Worm (Caenorhabditis elegans) whole organism, L2 larva: ENCODE results near the gene ubh-3.

Experiments
- F13H6.1 ChIP-seq: sonication (generic microtip); optimal IDR thresholded peaks from 2 replicates; lab custom pipeline; 2016; ENCODE audit warnings: missing genetic modification characterization, missing compliant biosample characterization
- R02D3.7 ChIP-seq: fragments of 150-350 bp; optimal IDR thresholded peaks from 2 replicates; lab custom pipeline; 2014; ENCODE audit warnings: missing biosample characterization, missing genetic modification characterization
- Y55F3AM.14 ChIP-seq: fragments of 200-800 bp; sonication (Bioruptor generic); optimal IDR thresholded peaks from 2 replicates; lab custom pipeline; 2018; ENCODE audit warnings: mild to moderate bottlenecking, missing genetic modification characterization, missing compliant biosample characterization
- ZK546.5 ChIP-seq: sonication (generic microtip); optimal IDR thresholded peaks from 2 replicates; lab custom pipeline; 2017; ENCODE audit warnings: missing biosample characterization, missing genetic modification characterization
- aly-2 ChIP-seq: fragments of 150-350 bp; optimal IDR thresholded peaks from 2 replicates; lab custom pipeline; 2014; ENCODE audit warnings: missing biosample characterization, missing genetic modification characterization
- ama-1 ChIP-seq: fragments of 150-350 bp; optimal IDR thresholded peaks from 2 replicates; lab custom pipeline; 2018; ENCODE audit warnings: inconsistent platforms
- blmp-1 ChIP-seq: sonication (generic microtip); optimal IDR thresholded peaks from 2 replicates; lab custom pipeline; 2017; ENCODE audit warnings: missing genetic modification characterization, mild to moderate bottlenecking, missing compliant biosample characterization, antibody characterized with exemption, moderate library complexity; ENCODE audit not compliant: insufficient read depth
- ceh-16 ChIP-seq: fragments of 150-350 bp; optimal IDR thresholded peaks from 2 replicates; lab custom pipeline; 2014; ENCODE audit warnings: missing biosample characterization, missing genetic modification characterization
- ceh-82 ChIP-seq: fragments of 150-350 bp; optimal IDR thresholded peaks from 2 replicates; lab custom pipeline; 2014; ENCODE audit warnings: missing biosample characterization, missing genetic modification characterization
- dmd-4 ChIP-seq: sonication (generic microtip); optimal IDR thresholded peaks from 2 replicates; lab custom pipeline; 2017; ENCODE audit warnings: missing biosample characterization, missing genetic modification characterization
- egl-27 ChIP-seq: sonication (generic microtip); optimal IDR thresholded peaks from 3 replicates; lab custom pipeline; 2017; ENCODE audit warnings: missing biosample characterization, missing genetic modification reagents, missing genetic modification characterization
- elt-1 ChIP-seq: fragments of 150-350 bp; optimal IDR thresholded peaks from 2 replicates; lab custom pipeline; 2014; ENCODE audit warnings: missing biosample characterization, missing genetic modification characterization
- fos-1 ChIP-seq: fragments of 150-350 bp; optimal IDR thresholded peaks from 2 replicates; lab custom pipeline; 2014; ENCODE audit warnings: missing biosample characterization, missing genetic modification characterization
- lin-11 ChIP-seq: fragments of 150-350 bp; sonication (generic microtip); optimal IDR thresholded peaks from 2 replicates; lab custom pipeline; 2014; ENCODE audit warnings: missing biosample characterization, missing genetic modification characterization, inconsistent platforms, mixed read lengths
- lin-39 ChIP-seq: fragments of 150-350 bp; optimal IDR thresholded peaks from 2 replicates; lab custom pipeline; 2014; ENCODE audit warnings: missing biosample characterization, missing genetic modification reagents, missing genetic modification characterization
- mab-5 ChIP-seq: fragments of 150-350 bp; optimal IDR thresholded peaks from 2 replicates; lab custom pipeline; 2014; ENCODE audit warnings: missing biosample characterization, missing genetic modification characterization
- mbf-1 ChIP-seq: sonication (generic microtip); optimal IDR thresholded peaks from 2 replicates; lab custom pipeline; 2017; ENCODE audit warnings: missing biosample characterization, missing genetic modification characterization
- mdl-1 ChIP-seq, 2 experiments: fragments of 150-350 bp in 1 of 2; sonication (generic microtip) in 1 of 2; optimal IDR thresholded peaks; 2 replicates each; lab custom pipeline; 2017; ENCODE audit warnings: missing biosample characterization in 2 of 2, missing genetic modification characterization in 2 of 2
- nhr-10 ChIP-seq: sonication (generic microtip); optimal IDR thresholded peaks from 2 replicates; lab custom pipeline; 2017; ENCODE audit warnings: missing biosample characterization, missing genetic modification characterization
- nhr-12 ChIP-seq: fragments of 150-350 bp; optimal IDR thresholded peaks from 2 replicates; lab custom pipeline; 2014; ENCODE audit warnings: missing biosample characterization, missing genetic modification characterization
- nhr-129 ChIP-seq: fragments of 150-350 bp; optimal IDR thresholded peaks from 2 replicates; lab custom pipeline; 2014; ENCODE audit warnings: missing biosample characterization, missing genetic modification characterization
- nhr-21 ChIP-seq: fragments of 150-350 bp; optimal IDR thresholded peaks from 2 replicates; lab custom pipeline; 2014; ENCODE audit warnings: missing biosample characterization, missing genetic modification characterization
- nhr-23 ChIP-seq: fragments of 150-350 bp; optimal IDR thresholded peaks from 2 replicates; lab custom pipeline; 2014; ENCODE audit warnings: missing biosample characterization, missing genetic modification reagents, missing genetic modification characterization
- nhr-237 ChIP-seq: fragments of 150-350 bp; optimal IDR thresholded peaks from 2 replicates; lab custom pipeline; 2014; ENCODE audit warnings: missing biosample characterization, missing genetic modification characterization
- nhr-25 ChIP-seq: fragments of 150-350 bp; sonication (generic microtip); optimal IDR thresholded peaks from 3 replicates; lab custom pipeline; 2014; ENCODE audit warnings: missing biosample characterization, missing genetic modification characterization
- peb-1 ChIP-seq: fragments of 150-350 bp; optimal IDR thresholded peaks from 2 replicates; lab custom pipeline; 2014; ENCODE audit warnings: missing biosample characterization, missing genetic modification characterization
- sem-4 ChIP-seq: fragments of 150-350 bp; optimal IDR thresholded peaks from 2 replicates; lab custom pipeline; 2014; ENCODE audit warnings: missing biosample characterization, missing genetic modification reagents, missing genetic modification characterization
- sma-3 ChIP-seq: sonication (generic microtip); optimal IDR thresholded peaks from 2 replicates; lab custom pipeline; 2016; ENCODE audit warnings: missing genetic modification reagents, missing genetic modification characterization, missing compliant biosample characterization
- sma-9 ChIP-seq, 2 experiments: fragments of 150-350 bp in 1 of 2; sonication (generic microtip) in 1 of 2; optimal IDR thresholded peaks; 2 replicates each; lab custom pipeline; 2014 to 2016; ENCODE audit warnings: missing genetic modification characterization in 2 of 2, mild to moderate bottlenecking in 1 of 2, missing biosample characterization in 1 of 2, missing compliant biosample characterization in 1 of 2, missing genetic modification reagents in 1 of 2, moderate library complexity in 1 of 2
- snpc-4 ChIP-seq: fragments of 150-350 bp; optimal IDR thresholded peaks from 2 replicates; lab custom pipeline; 2014; ENCODE audit warnings: missing biosample characterization, missing genetic modification characterization
- unc-39 ChIP-seq: fragments of 150-350 bp; optimal IDR thresholded peaks from 2 replicates; lab custom pipeline; 2014; ENCODE audit warnings: missing biosample characterization, missing genetic modification characterization
- zag-1 ChIP-seq: fragments of 150-350 bp; optimal IDR thresholded peaks from 2 replicates; lab custom pipeline; 2014; ENCODE audit warnings: missing biosample characterization, missing genetic modification characterization
- ztf-11 ChIP-seq: sonication (generic microtip); optimal IDR thresholded peaks from 2 replicates; lab custom pipeline; 2017; ENCODE audit warnings: missing biosample characterization, missing genetic modification characterization
- ztf-4 ChIP-seq: fragments of 150-350 bp; optimal IDR thresholded peaks from 2 replicates; lab custom pipeline; 2014; ENCODE audit warnings: missing biosample characterization, missing genetic modification characterization

ubh-3 gene

DNA sequence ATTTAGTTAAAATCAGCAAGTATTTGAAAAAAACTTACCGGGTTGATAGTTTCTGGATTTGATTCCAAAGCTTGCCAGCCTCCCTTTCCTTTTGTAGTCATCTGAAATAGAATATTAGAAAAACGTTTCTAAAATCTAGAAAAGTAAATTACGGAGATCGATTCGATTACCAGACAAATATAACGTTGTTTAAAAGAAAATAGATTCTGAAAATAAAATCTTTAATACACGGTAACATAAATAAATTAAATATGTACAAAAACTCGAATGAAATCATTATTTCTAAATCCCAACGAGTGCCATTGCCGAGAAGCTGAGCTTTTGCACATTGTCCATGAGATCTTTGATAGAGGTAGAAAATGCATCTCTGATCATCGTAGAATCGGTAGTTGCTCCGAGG, at the start of gene ubh-3:
Gene ubh-3 (minus strand): TSS at position 101 of the 400 bp plus-strand sequence.
- TF ChIP-seq fos-1 (tag; lab: Kevin White, UChicago) (no peak), sma-9 (GFP tag; optimal IDR thresholded peaks at IDR 0.05; lab: Kevin White, UChicago) (no peak), sma-9 (tag; optimal IDR thresholded peaks at IDR 0.05; lab: Kevin White, UChicago) (no peak), dmd-4 (tag; lab: Kevin White, UChicago) (no peak), sem-4 (tag; lab: Kevin White, UChicago) (no peak), elt-1 (tag; lab: Kevin White, UChicago) (no peak), lin-11 (tag; lab: Kevin White, UChicago) (no peak), ZK546.5 (tag; lab: Kevin White, UChicago) (no peak), lin-39 (tag; lab: Kevin White, UChicago) (no peak), mab-5 (tag; lab: Kevin White, UChicago) (no peak)

DNA sequence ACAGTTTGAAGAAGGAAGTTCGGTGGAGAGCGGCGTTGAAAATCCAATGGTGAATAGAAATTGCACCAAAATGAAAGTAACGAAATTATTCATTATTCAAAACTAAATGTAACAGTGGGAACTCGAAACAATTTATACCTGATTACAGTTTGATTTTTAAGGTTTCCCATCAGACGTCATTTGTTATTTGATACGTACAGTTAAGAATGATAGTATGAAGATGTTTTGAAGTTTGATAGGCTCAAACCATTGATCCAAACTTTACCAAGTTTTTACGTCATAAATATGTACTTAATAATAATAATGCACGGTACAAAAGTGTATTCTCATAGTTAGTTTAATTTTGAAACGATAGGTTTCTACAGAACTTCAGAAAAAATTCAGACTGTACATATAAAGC, 49.5 kb upstream of the ubh-3 start, which contains the start of gene spp-20:
Gene spp-20 (minus strand): TSS at position 101 of the 400 bp plus-strand sequence.
- TF ChIP-seq nhr-25 (no peak), mdl-1 (tag; optimal IDR thresholded peaks at IDR 0.05; lab: Kevin White, UChicago) (no peak), ceh-16 (tag; lab: Kevin White, UChicago) (no peak), nhr-129 (no peak), ztf-4 (no peak)

DNA sequence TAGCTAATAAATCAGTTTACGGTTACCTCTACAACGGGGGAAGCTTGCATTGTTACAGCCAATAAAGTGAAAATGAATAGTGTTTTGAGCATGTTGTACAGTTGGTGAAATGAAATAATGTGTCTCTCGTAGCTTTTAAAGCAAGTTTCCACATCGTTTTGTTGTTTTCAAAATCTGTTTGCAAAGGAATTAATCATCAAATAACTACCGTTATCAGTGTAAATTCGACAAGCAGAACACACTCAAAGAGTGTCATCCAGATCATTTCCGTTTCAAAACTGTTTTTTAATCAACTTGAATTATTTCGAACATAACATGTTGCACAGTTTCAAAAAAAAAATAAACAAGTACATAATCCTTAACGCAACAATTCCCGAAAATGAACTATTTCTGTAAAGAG, 48.4 kb upstream of the ubh-3 start, which contains the start of gene spp-27:
Gene spp-27 (minus strand): TSS at position 101 of the 400 bp plus-strand sequence.
- TF ChIP-seq mdl-1 (tag; optimal IDR thresholded peaks at IDR 0.05; lab: Kevin White, UChicago) (no peak), unc-39 (tag; lab: Kevin White, UChicago) (no peak), nhr-12 (tag; lab: Kevin White, UChicago) (no peak), nhr-237 (tag; lab: Kevin White, UChicago) (no peak), ceh-16 (tag; lab: Kevin White, UChicago) (no peak), zag-1 (tag; lab: Kevin White, UChicago) (no peak), aly-2 (tag; lab: Kevin White, UChicago) (no peak), fos-1 (tag; lab: Kevin White, UChicago) (no peak), sma-9 (GFP tag; optimal IDR thresholded peaks at IDR 0.05; lab: Kevin White, UChicago) (no peak), sma-9 (tag; optimal IDR thresholded peaks at IDR 0.05; lab: Kevin White, UChicago) (no peak), ceh-82 (tag; lab: Kevin White, UChicago) (no peak), peb-1 (tag; lab: Kevin White, UChicago) (no peak), ZK546.5 (tag; lab: Kevin White, UChicago) (no peak), nhr-129 (no peak)

DNA sequence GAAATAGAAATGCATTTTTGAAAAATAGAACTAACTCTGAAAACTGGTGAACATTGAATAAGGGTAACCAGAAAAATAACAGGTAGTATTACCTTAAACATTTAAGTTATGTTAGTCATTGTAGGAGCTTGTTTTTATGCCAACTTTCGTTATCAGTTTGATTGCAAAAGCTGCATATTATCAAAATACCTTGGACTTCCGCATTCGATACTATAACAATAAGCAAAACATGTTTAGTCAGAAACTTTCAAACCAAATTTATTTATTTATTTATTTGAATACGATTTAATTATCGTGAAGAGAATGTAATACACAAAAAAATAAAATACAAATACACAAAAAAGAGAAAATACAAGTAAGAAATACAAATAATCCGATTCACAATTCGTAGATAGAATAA, 45.7 kb upstream of the ubh-3 start, which contains the start of gene K04A8.19:
Gene K04A8.19 (minus strand): TSS at position 101 of the 400 bp plus-strand sequence.
- TF ChIP-seq mbf-1: no peak
- TF ChIP-seq ama-1 (lab: Kevin White, UChicago): no peak
- no peak for TF ChIP-seq snpc-4 (tag; lab: Kevin White, UChicago)
- TF ChIP-seq nhr-10 (tag; lab: Kevin White, UChicago): no peak
- TF ChIP-seq egl-27 (tag; lab: Kevin White, UChicago): no peak
- no peak for TF ChIP-seq F13H6.1 (tag; lab: Kevin White, UChicago)
- TF ChIP-seq R02D3.7: no peak
- no peak for TF ChIP-seq sma-9 (GFP tag; optimal IDR thresholded peaks at IDR 0.05; lab: Kevin White, UChicago)
- no peak for TF ChIP-seq sma-9 (tag; optimal IDR thresholded peaks at IDR 0.05; lab: Kevin White, UChicago)
- no peak for TF ChIP-seq nhr-21 (tag; lab: Kevin White, UChicago)
- no peak for TF ChIP-seq sma-3 (GFP tag; lab: Kevin White, UChicago)
- TF ChIP-seq mdl-1 (tag; optimal IDR thresholded peaks at IDR 0.05; lab: Kevin White, UChicago): no peak
- no peak for TF ChIP-seq mab-5 (tag; lab: Kevin White, UChicago)
- TF ChIP-seq ztf-11 (tag; lab: Kevin White, UChicago): no peak
- TF ChIP-seq blmp-1 (tag; lab: Kevin White, UChicago): no peak
- TF ChIP-seq fos-1 (tag; lab: Kevin White, UChicago): no peak
- TF ChIP-seq nhr-23: no peak
- no peak for TF ChIP-seq Y55F3AM.14 (GFP tag; lab: Kevin White, UChicago)
- TF ChIP-seq aly-2 (tag; lab: Kevin White, UChicago): no peak
- TF ChIP-seq, all 48 proteins: peak for 0
